Worm (Caenorhabditis elegans) whole organism, L2 larva: Measurements from ENCODE around the gene nhr-242.

Experiments used
- ZK546.5 ChIP-seq: sonication (generic microtip); optimal IDR thresholded peaks from 2 replicates; lab custom pipeline; 2017; ENCODE audit warnings: missing biosample characterization, missing genetic modification characterization
- ama-1 ChIP-seq: fragments of 150-350 bp; optimal IDR thresholded peaks from 2 replicates; lab custom pipeline; 2018; ENCODE audit warnings: inconsistent platforms
- ceh-82 ChIP-seq: fragments of 150-350 bp; optimal IDR thresholded peaks from 2 replicates; lab custom pipeline; 2014; ENCODE audit warnings: missing biosample characterization, missing genetic modification characterization
- lin-13 ChIP-seq: fragments of 150-350 bp; optimal IDR thresholded peaks from 2 replicates; lab custom pipeline; 2014; ENCODE audit warnings: missing biosample characterization, missing genetic modification reagents, missing genetic modification characterization
- nhr-11 ChIP-seq: fragments of 150-350 bp; optimal IDR thresholded peaks from 2 replicates; lab custom pipeline; 2014; ENCODE audit warnings: missing biosample characterization, missing genetic modification characterization
- nhr-12 ChIP-seq: fragments of 150-350 bp; optimal IDR thresholded peaks from 2 replicates; lab custom pipeline; 2014; ENCODE audit warnings: missing biosample characterization, missing genetic modification characterization
- nhr-237 ChIP-seq: fragments of 150-350 bp; optimal IDR thresholded peaks from 2 replicates; lab custom pipeline; 2014; ENCODE audit warnings: missing biosample characterization, missing genetic modification characterization
- sem-4 ChIP-seq: fragments of 150-350 bp; optimal IDR thresholded peaks from 2 replicates; lab custom pipeline; 2014; ENCODE audit warnings: missing biosample characterization, missing genetic modification reagents, missing genetic modification characterization
- sma-3 ChIP-seq: sonication (generic microtip); optimal IDR thresholded peaks from 2 replicates; lab custom pipeline; 2016; ENCODE audit warnings: missing genetic modification reagents, missing genetic modification characterization, missing compliant biosample characterization
- sma-9 ChIP-seq, 2 experiments: fragments of 150-350 bp in 1 of 2; sonication (generic microtip) in 1 of 2; optimal IDR thresholded peaks; 2 replicates each; lab custom pipeline; 2014 to 2016; ENCODE audit warnings: missing genetic modification characterization in 2 of 2, mild to moderate bottlenecking in 1 of 2, missing biosample characterization in 1 of 2, missing compliant biosample characterization in 1 of 2, missing genetic modification reagents in 1 of 2, moderate library complexity in 1 of 2
- zag-1 ChIP-seq: fragments of 150-350 bp; optimal IDR thresholded peaks from 2 replicates; lab custom pipeline; 2014; ENCODE audit warnings: missing biosample characterization, missing genetic modification characterization
- ztf-1 ChIP-seq: fragments of 200-800 bp; sonication (Bioruptor generic); conservative IDR thresholded peaks from 2 replicates; pipeline ENCODE4 v1.3.6; 2022; ENCODE audit warnings: missing genetic modification characterization, missing compliant biosample characterization
- ztf-11 ChIP-seq: sonication (generic microtip); optimal IDR thresholded peaks from 2 replicates; lab custom pipeline; 2017; ENCODE audit warnings: missing biosample characterization, missing genetic modification characterization

- TF ChIP-seq lin-13 (no peak), nhr-11 (tag; lab: Kevin White, UChicago) (no peak), nhr-12 (no peak), ama-1 (lab: Kevin White, UChicago) (no peak), sma-3 (no peak), ceh-82 (tag; lab: Kevin White, UChicago) (no peak), sem-4 (tag; lab: Kevin White, UChicago) (no peak), ztf-11 (tag; lab: Kevin White, UChicago) (no peak), nhr-237 (tag; lab: Kevin White, UChicago) (no peak), ztf-1 (GFP tag; lab: Robert Waterston, UW) (no peak), zag-1 (tag; lab: Kevin White, UChicago) (no peak), ZK546.5 (tag; lab: Kevin White, UChicago) (no peak), sma-9 (GFP tag; optimal IDR thresholded peaks at IDR 0.05; lab: Kevin White, UChicago) (no peak), sma-9 (tag; optimal IDR thresholded peaks at IDR 0.05; lab: Kevin White, UChicago) (no peak)
Observed at ce11 chrIV:2537741-2538140, 43.6 kb downstream of the nhr-242 start.
